4 worm cellular contexts compared by ENCODE assay signal in genomic region chrIV:17291629-17292199, ce11.
TF ChIP-seq lines count a peak whose summit lies in the region.

Gene T28F3.11 (minus strand): TSS chrIV:17291679.
Gene slc-17.4 (minus strand): TSS chrIV:17291733.

TF ChIP-seq in whole organism, L1 larva, 84 proteins besides CTCF, POLR2A, EP300 and RAD21:
- TF ChIP-seq ces-1 (GFP tag; optimal IDR thresholded peaks at IDR 0.05; lab: Kevin White, UChicago), result no peak
- TF ChIP-seq lin-14 (GFP tag; optimal IDR thresholded peaks at IDR 0.05; lab: Kevin White, UChicago), result peak; percentile 43

TF ChIP-seq in whole organism, L2 larva, 48 proteins besides CTCF, POLR2A, EP300 and RAD21:
- peak; percentile 4 for TF ChIP-seq unc-55 (GFP tag; optimal IDR thresholded peaks at IDR 0.05; lab: Kevin White, UChicago)
- TF ChIP-seq nhr-23 (tag; optimal IDR thresholded peaks at IDR 0.05; lab: Kevin White, UChicago), result no peak

TF ChIP-seq in whole organism, late embryonic, 69 proteins besides CTCF, POLR2A, EP300 and RAD21:
- no peak for TF ChIP-seq ceh-22 (tag; optimal IDR thresholded peaks at IDR 0.05; lab: Kevin White, UChicago)
- no peak for TF ChIP-seq odd-2 (tag; optimal IDR thresholded peaks at IDR 0.05; lab: Kevin White, UChicago)
- TF ChIP-seq unc-42 (tag; optimal IDR thresholded peaks at IDR 0.05; lab: Kevin White, UChicago), result peak; percentile 72
- TF ChIP-seq ceh-24 (tag; optimal IDR thresholded peaks at IDR 0.05; lab: Kevin White, UChicago), result no peak
- no peak for TF ChIP-seq ahr-1 (tag; optimal IDR thresholded peaks at IDR 0.05; lab: Kevin White, UChicago)
- no peak for TF ChIP-seq eyg-1 (tag; optimal IDR thresholded peaks at IDR 0.05; lab: Kevin White, UChicago)
- TF ChIP-seq ceh-6 (GFP tag; optimal IDR thresholded peaks at IDR 0.05; lab: Kevin White, UChicago), result no peak
- no peak for TF ChIP-seq mec-3 (tag; optimal IDR thresholded peaks at IDR 0.05; lab: Kevin White, UChicago; ENCODE audit: borderline replicate concordance)

TF ChIP-seq in whole organism, mixed stage, embryonic, 35 proteins besides CTCF, POLR2A, EP300 and RAD21:
- TF ChIP-seq flh-1 (GFP tag; optimal IDR thresholded peaks at IDR 0.05; lab: Kevin White, UChicago), result no peak
- no peak for TF ChIP-seq ham-2 (GFP tag; optimal IDR thresholded peaks at IDR 0.05; lab: Kevin White, UChicago)
- TF ChIP-seq elt-3 (tag; optimal IDR thresholded peaks at IDR 0.05; lab: Kevin White, UChicago), result no peak
- no peak for TF ChIP-seq lin-13 (tag; optimal IDR thresholded peaks at IDR 0.05; lab: Kevin White, UChicago)
- peak; percentile 64 for TF ChIP-seq ces-1 (GFP tag; optimal IDR thresholded peaks at IDR 0.05; lab: Kevin White, UChicago)
- no peak for TF ChIP-seq ztf-11 (tag; optimal IDR thresholded peaks at IDR 0.05; lab: Kevin White, UChicago)
- TF ChIP-seq ceh-39 (tag; optimal IDR thresholded peaks at IDR 0.05; lab: Kevin White, UChicago), result no peak
- TF ChIP-seq lin-32 (GFP tag; optimal IDR thresholded peaks at IDR 0.05; lab: Kevin White, UChicago), result no peak
- TF ChIP-seq bed-3 (GFP tag; optimal IDR thresholded peaks at IDR 0.05; lab: Kevin White, UChicago), result no peak
